Worm (Caenorhabditis elegans) whole organism, L1 larva: ENCODE data around the gene tat-1.

ENCODE experiments used
- C16A3.4 ChIP-seq: fragments of 150-350 bp; optimal IDR thresholded peaks from 2 replicates; lab custom pipeline; 2014; ENCODE audit warnings: missing biosample characterization, missing genetic modification characterization
- aha-1 ChIP-seq: fragments of 150-350 bp; optimal IDR thresholded peaks from 2 replicates; lab custom pipeline; 2014; ENCODE audit warnings: missing biosample characterization, missing genetic modification characterization
- blmp-1 ChIP-seq: fragments of 150-350 bp; optimal IDR thresholded peaks from 2 replicates; lab custom pipeline; 2014; ENCODE audit warnings: missing biosample characterization, missing genetic modification characterization
- lin-15B ChIP-seq: fragments of 150-350 bp; sonication (generic microtip); optimal IDR thresholded peaks from 3 replicates; lab custom pipeline; 2014; ENCODE audit warnings: missing biosample characterization, missing genetic modification characterization
- nhr-11 ChIP-seq: fragments of 150-350 bp; optimal IDR thresholded peaks from 2 replicates; lab custom pipeline; 2014; ENCODE audit warnings: missing biosample characterization, missing genetic modification characterization
- pqm-1 ChIP-seq: sonication (generic microtip); optimal IDR thresholded peaks from 3 replicates; lab custom pipeline; 2017; ENCODE audit warnings: missing biosample characterization, missing genetic modification characterization
- xbp-1 ChIP-seq: sonication (generic microtip); optimal IDR thresholded peaks from 2 replicates; lab custom pipeline; 2016; ENCODE audit warnings: missing genetic modification characterization, missing compliant biosample characterization

ce11 chrIII:12356588-12356987, 64.9 kb downstream of the tat-1 start:
- TF ChIP-seq C16A3.4 (tag; lab: Kevin White, UChicago) (no peak), nhr-11 (no peak), pqm-1 (tag; lab: Kevin White, UChicago) (no peak), xbp-1 (tag; lab: Kevin White, UChicago) (no peak), lin-15B (tag; lab: Kevin White, UChicago) (no peak), blmp-1 (tag; lab: Kevin White, UChicago) (no peak), aha-1 (tag; lab: Kevin White, UChicago) (no peak)
